Worm (Caenorhabditis elegans) whole organism, late embryonic: ENCODE results near the gene coh-3.

Experiments
- C08G9.2 ChIP-seq: sonication (generic microtip); optimal IDR thresholded peaks from 2 replicates; lab custom pipeline; 2016; ENCODE audit warnings: mild to moderate bottlenecking, missing genetic modification characterization, moderate library complexity, missing compliant biosample characterization
- C38D4.7 ChIP-seq: fragments of 200-800 bp; sonication (Bioruptor generic); optimal IDR thresholded peaks from 2 replicates; lab custom pipeline; 2018; ENCODE audit warnings: mild to moderate bottlenecking, missing genetic modification characterization, moderate library complexity, missing compliant biosample characterization
- F13H6.1 ChIP-seq: sonication (generic microtip); optimal IDR thresholded peaks from 2 replicates; lab custom pipeline; 2016; ENCODE audit warnings: missing genetic modification characterization, missing compliant biosample characterization
- K09A11.1 ChIP-seq: sonication (generic microtip); optimal IDR thresholded peaks from 2 replicates; lab custom pipeline; 2017; ENCODE audit warnings: antibody characterized with exemption, mild to moderate bottlenecking, missing genetic modification characterization, missing compliant biosample characterization; ENCODE audit not compliant: insufficient read depth
- ceh-14 ChIP-seq: sonication (generic microtip); optimal IDR thresholded peaks from 2 replicates; lab custom pipeline; 2016; ENCODE audit warnings: missing genotype, missing genetic modification characterization, missing compliant biosample characterization
- ceh-18 ChIP-seq: sonication (generic microtip); optimal IDR thresholded peaks from 2 replicates; lab custom pipeline; 2016; ENCODE audit warnings: missing genetic modification characterization, missing compliant biosample characterization
- ceh-24 ChIP-seq: sonication (generic microtip); optimal IDR thresholded peaks from 2 replicates; lab custom pipeline; 2016; ENCODE audit warnings: mild to moderate bottlenecking, missing genetic modification characterization, missing compliant biosample characterization
- ceh-31 ChIP-seq: sonication (generic microtip); optimal IDR thresholded peaks from 2 replicates; lab custom pipeline; 2016; ENCODE audit warnings: missing genetic modification characterization, missing compliant biosample characterization
- ceh-45 ChIP-seq: fragments of 200-800 bp; sonication (Bioruptor generic); IDR thresholded peaks from 2 replicates; pipeline ENCODE4 v1.3.6; 2022; ENCODE audit warnings: missing genetic modification reagents, missing genetic modification characterization, missing compliant biosample characterization
- ceh-48 ChIP-seq: sonication (generic microtip); optimal IDR thresholded peaks from 2 replicates; lab custom pipeline; 2016; ENCODE audit warnings: missing genetic modification characterization, inconsistent platforms, missing compliant biosample characterization
- ceh-6 ChIP-seq: fragments of 200-800 bp; sonication (Bioruptor generic); optimal IDR thresholded peaks from 2 replicates; lab custom pipeline; 2018; ENCODE audit warnings: mild to moderate bottlenecking, missing genetic modification characterization, missing compliant biosample characterization
- ceh-9 ChIP-seq: sonication (generic microtip); optimal IDR thresholded peaks from 2 replicates; lab custom pipeline; 2016; ENCODE audit warnings: mild to moderate bottlenecking, missing genetic modification characterization, inconsistent platforms, missing compliant biosample characterization
- dve-1 ChIP-seq: sonication (generic microtip); optimal IDR thresholded peaks from 2 replicates; lab custom pipeline; 2017; ENCODE audit warnings: antibody characterized with exemption, mild to moderate bottlenecking, missing genetic modification characterization, missing compliant biosample characterization
- ets-4 ChIP-seq: sonication (generic microtip); optimal IDR thresholded peaks from 2 replicates; lab custom pipeline; 2016; ENCODE audit warnings: missing genetic modification characterization, missing compliant biosample characterization
- eyg-1 ChIP-seq: sonication (generic microtip); optimal IDR thresholded peaks from 2 replicates; lab custom pipeline; 2016; ENCODE audit warnings: missing genotype, missing genetic modification characterization, missing compliant biosample characterization
- fkh-6 ChIP-seq: sonication (generic microtip); optimal IDR thresholded peaks from 2 replicates; lab custom pipeline; 2016; ENCODE audit warnings: missing genetic modification characterization, missing compliant biosample characterization
- gmeb-2 ChIP-seq: sonication (generic microtip); optimal IDR thresholded peaks from 2 replicates; lab custom pipeline; 2016; ENCODE audit warnings: missing genetic modification characterization, inconsistent platforms, missing compliant biosample characterization
- hlh-13 ChIP-seq: fragments of 200-800 bp; sonication (Bioruptor generic); optimal IDR thresholded peaks from 2 replicates; lab custom pipeline; 2018; ENCODE audit warnings: mild to moderate bottlenecking, missing genetic modification characterization, missing compliant biosample characterization
- hlh-15 ChIP-seq: sonication (generic microtip); optimal IDR thresholded peaks from 2 replicates; lab custom pipeline; 2016; ENCODE audit warnings: missing genetic modification characterization, missing compliant biosample characterization
- hlh-30 ChIP-seq: sonication (generic microtip); optimal IDR thresholded peaks from 2 replicates; lab custom pipeline; 2017; ENCODE audit warnings: antibody characterized with exemption, missing genetic modification characterization, missing compliant biosample characterization; ENCODE audit not compliant: insufficient read depth
- lin-11 ChIP-seq: fragments of 200-800 bp; sonication (Bioruptor generic); optimal IDR thresholded peaks from 2 replicates; lab custom pipeline; 2018; ENCODE audit warnings: mild to moderate bottlenecking, missing genetic modification characterization, missing compliant biosample characterization
- madf-2 ChIP-seq: sonication (generic microtip); optimal IDR thresholded peaks from 2 replicates; lab custom pipeline; 2017; ENCODE audit warnings: missing genetic modification characterization, missing compliant biosample characterization
- nfya-1 ChIP-seq: sonication (generic microtip); optimal IDR thresholded peaks from 2 replicates; lab custom pipeline; 2017; ENCODE audit warnings: missing genetic modification characterization, mild to moderate bottlenecking, missing compliant biosample characterization, antibody characterized with exemption, moderate library complexity
- nhr-11 ChIP-seq: fragments of 150-350 bp; optimal IDR thresholded peaks from 2 replicates; lab custom pipeline; 2014; ENCODE audit warnings: missing biosample characterization, missing genetic modification characterization
- nhr-232 ChIP-seq: sonication (generic microtip); optimal IDR thresholded peaks from 2 replicates; lab custom pipeline; 2016; ENCODE audit warnings: missing genetic modification characterization, missing compliant biosample characterization
- odd-2 ChIP-seq: sonication (generic microtip); optimal IDR thresholded peaks from 2 replicates; lab custom pipeline; 2017; ENCODE audit warnings: antibody characterized with exemption, mild to moderate bottlenecking, missing genetic modification characterization, missing compliant biosample characterization
- pag-3 ChIP-seq: sonication (generic microtip); optimal IDR thresholded peaks from 2 replicates; lab custom pipeline; 2016; ENCODE audit warnings: missing compliant biosample characterization, missing genetic modification characterization, borderline replicate concordance
- pax-1 ChIP-seq: fragments of 150-350 bp; optimal IDR thresholded peaks from 2 replicates; lab custom pipeline; 2014; ENCODE audit warnings: missing biosample characterization, missing genetic modification characterization
- pha-4 ChIP-seq: fragments of 150-350 bp; optimal IDR thresholded peaks from 2 replicates; lab custom pipeline; 2018; ENCODE audit warnings: missing biosample characterization, missing genetic modification reagents, missing genetic modification characterization
- pqm-1 ChIP-seq: sonication (generic microtip); optimal IDR thresholded peaks from 2 replicates; lab custom pipeline; 2016; ENCODE audit warnings: missing genetic modification characterization, missing compliant biosample characterization
- pros-1 ChIP-seq: fragments of 150-350 bp; optimal IDR thresholded peaks from 2 replicates; lab custom pipeline; 2014; ENCODE audit warnings: missing biosample characterization, missing genetic modification reagents, missing genetic modification characterization
- ref-2 ChIP-seq: sonication (generic microtip); optimal IDR thresholded peaks from 2 replicates; lab custom pipeline; 2016; ENCODE audit warnings: missing genetic modification characterization, missing compliant biosample characterization
- rnt-1 ChIP-seq: sonication (generic microtip); optimal IDR thresholded peaks from 2 replicates; lab custom pipeline; 2016; ENCODE audit warnings: missing genetic modification characterization, missing compliant biosample characterization
- sox-2 ChIP-seq: fragments of 200-800 bp; sonication (Bioruptor generic); IDR thresholded peaks from 2 replicates; pipeline ENCODE4 v1.3.6; 2022; ENCODE audit warnings: missing genetic modification reagents, missing genetic modification characterization, missing compliant biosample characterization
- sox-4 ChIP-seq: sonication (generic microtip); optimal IDR thresholded peaks from 2 replicates; lab custom pipeline; 2017; ENCODE audit warnings: mild to moderate bottlenecking, missing genetic modification characterization, inconsistent platforms, missing compliant biosample characterization
- tbx-2 ChIP-seq: sonication (generic microtip); optimal IDR thresholded peaks from 2 replicates; lab custom pipeline; 2016; ENCODE audit warnings: missing genetic modification characterization, missing compliant biosample characterization
- ttx-3 ChIP-seq: sonication (generic microtip); optimal IDR thresholded peaks from 2 replicates; lab custom pipeline; 2016; ENCODE audit warnings: missing genetic modification reagents, missing genetic modification characterization, missing compliant biosample characterization
- unc-3 ChIP-seq, 2 experiments: fragments of 200-800 bp in 1 of 2; sonication (Bioruptor generic) in 1 of 2; sonication (generic microtip) in 1 of 2; conservative IDR thresholded peaks in 1 of 2; optimal IDR thresholded peaks in 1 of 2; 2 replicates each; pipeline versions ENCODE4 v1.3.6 to Lab custom; 2016 to 2022; ENCODE audit warnings: missing compliant biosample characterization in 2 of 2, missing genetic modification characterization in 2 of 2, missing genetic modification reagents in 1 of 2
- unc-42 ChIP-seq: sonication (generic microtip); optimal IDR thresholded peaks from 2 replicates; lab custom pipeline; 2016; ENCODE audit warnings: missing genotype, missing genetic modification characterization, missing compliant biosample characterization
- unc-55 ChIP-seq: sonication (generic microtip); optimal IDR thresholded peaks from 2 replicates; lab custom pipeline; 2017; ENCODE audit warnings: missing biosample characterization, missing genetic modification reagents, missing genetic modification characterization
- unc-86 ChIP-seq: sonication (generic microtip); optimal IDR thresholded peaks from 2 replicates; lab custom pipeline; 2016; ENCODE audit warnings: missing genetic modification characterization, missing compliant biosample characterization
- ztf-16 ChIP-seq: sonication (generic microtip); optimal IDR thresholded peaks from 2 replicates; lab custom pipeline; 2017; ENCODE audit warnings: missing genetic modification characterization, missing compliant biosample characterization

The coh-3 gene

DNA sequence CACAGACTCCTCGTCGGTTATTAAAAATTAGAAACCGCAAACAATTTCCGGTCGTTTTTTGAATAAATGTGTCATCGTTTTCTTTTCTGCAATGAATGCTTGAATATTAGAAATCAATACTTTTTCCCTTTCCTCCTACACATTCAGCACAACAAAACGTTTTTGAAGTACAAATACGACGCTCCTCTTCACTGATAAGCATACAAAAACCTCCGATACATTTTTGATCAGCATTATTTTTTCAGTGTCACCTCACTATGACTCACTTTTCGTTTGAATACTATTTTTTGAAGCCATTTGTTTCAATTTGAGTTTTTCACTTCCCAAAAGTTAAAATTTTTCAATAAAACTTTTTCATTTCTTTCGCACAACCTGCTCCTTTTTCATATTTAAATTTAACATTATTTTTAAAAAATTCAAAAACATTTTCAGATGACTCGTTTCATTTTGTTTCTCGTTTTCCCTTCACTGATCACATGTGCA lies 25.5 kb downstream of the coh-3 start, which contains the start of gene R02D5.3:
Gene R02D5.3 (plus strand): TSS at position 433 of the 483 bp plus-strand sequence.
- no peak for TF ChIP-seq nhr-11 (tag; lab: Kevin White, UChicago)
- no peak for TF ChIP-seq F13H6.1 (tag; lab: Kevin White, UChicago)
- no peak for TF ChIP-seq hlh-30 (tag; lab: Kevin White, UChicago)
- TF ChIP-seq fkh-6 (tag; lab: Kevin White, UChicago): no peak
- TF ChIP-seq ceh-6: no peak
- TF ChIP-seq ttx-3: no peak
- TF ChIP-seq lin-11: no peak
- TF ChIP-seq ref-2 (tag; lab: Kevin White, UChicago): no peak
- no peak for TF ChIP-seq unc-55
- no peak for TF ChIP-seq ceh-18
- TF ChIP-seq rnt-1 (tag; lab: Kevin White, UChicago): no peak
- no peak for TF ChIP-seq pqm-1 (tag; lab: Kevin White, UChicago)
- no peak for TF ChIP-seq ceh-45 (GFP tag; lab: Robert Waterston, UW)
- no peak for TF ChIP-seq odd-2 (tag; lab: Kevin White, UChicago)

DNA sequence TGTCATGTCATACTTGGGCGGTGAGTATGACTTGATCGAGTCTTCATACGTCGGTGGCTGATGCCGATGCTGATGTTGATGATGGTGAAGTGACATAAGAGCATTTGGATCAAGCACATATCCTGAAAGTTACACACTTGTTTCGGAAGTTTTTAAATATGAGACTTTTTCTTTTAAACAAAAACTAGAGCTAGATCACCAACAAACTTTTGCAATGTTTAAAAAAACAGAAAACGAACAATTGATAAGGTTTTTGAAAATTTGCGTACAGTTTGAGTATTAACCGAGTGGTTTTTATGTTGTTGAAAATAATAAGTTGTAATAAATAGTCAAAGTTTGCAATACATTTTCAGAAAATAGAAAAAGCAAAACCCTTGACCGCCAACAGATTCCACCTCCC lies 27.4 kb downstream of the coh-3 start, which contains the start of gene R02D5.4:
Gene R02D5.4 (minus strand): TSS at position 101 of the 400 bp plus-strand sequence.
- TF ChIP-seq ttx-3 (no peak), C38D4.7 (GFP tag; lab: Kevin White, UChicago) (no peak), ceh-14 (tag; lab: Kevin White, UChicago) (no peak), rnt-1 (tag; lab: Kevin White, UChicago) (no peak), unc-42 (tag; lab: Kevin White, UChicago) (no peak), sox-4 (tag; lab: Kevin White, UChicago) (no peak), dve-1 (tag; lab: Kevin White, UChicago) (no peak), lin-11 (no peak), ceh-48 (no peak), ref-2 (tag; lab: Kevin White, UChicago) (no peak), hlh-13 (no peak)
- TF ChIP-seq, all 69 proteins: peak for 0

DNA sequence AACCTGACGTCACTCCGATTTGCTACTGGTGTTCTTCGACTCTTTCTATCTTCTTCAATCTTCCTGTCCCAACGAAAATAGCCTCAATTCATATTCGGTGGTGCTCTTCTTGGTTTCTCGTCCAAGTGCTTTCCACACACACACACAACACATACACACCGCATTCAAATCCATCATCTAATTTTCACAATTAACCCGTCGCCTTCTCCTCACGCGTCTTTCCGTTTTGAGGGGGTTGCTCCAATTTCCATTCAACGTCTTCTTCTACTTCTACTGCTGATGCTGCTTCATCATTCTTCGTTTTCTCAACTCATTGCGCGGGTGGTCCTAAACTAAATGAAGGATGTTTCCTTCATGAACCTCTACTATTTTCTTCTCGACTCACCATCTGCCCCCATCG lies 33.9 kb downstream of the coh-3 start:
- TF ChIP-seq hlh-15: no peak
- TF ChIP-seq pax-1 (tag; lab: Kevin White, UChicago): no peak
- TF ChIP-seq gmeb-2 (tag; lab: Kevin White, UChicago): no peak
- TF ChIP-seq unc-55: no peak
- peak; percentile 35 for TF ChIP-seq ceh-14 (tag; lab: Kevin White, UChicago)
- TF ChIP-seq ztf-16 (tag; lab: Kevin White, UChicago): no peak
- peak; percentile 24 for TF ChIP-seq ceh-31 (tag; lab: Kevin White, UChicago)
- TF ChIP-seq pqm-1 (tag; lab: Kevin White, UChicago): no peak
- TF ChIP-seq pha-4 (tag; lab: Kevin White, UChicago): no peak
- peak; percentile 23 for TF ChIP-seq C08G9.2 (tag; lab: Kevin White, UChicago)
- peak; percentile 87 for TF ChIP-seq unc-42 (tag; lab: Kevin White, UChicago)
- TF ChIP-seq ceh-24 (tag; lab: Kevin White, UChicago): no peak
- TF ChIP-seq tbx-2 (tag; lab: Kevin White, UChicago): peak; percentile 46

DNA sequence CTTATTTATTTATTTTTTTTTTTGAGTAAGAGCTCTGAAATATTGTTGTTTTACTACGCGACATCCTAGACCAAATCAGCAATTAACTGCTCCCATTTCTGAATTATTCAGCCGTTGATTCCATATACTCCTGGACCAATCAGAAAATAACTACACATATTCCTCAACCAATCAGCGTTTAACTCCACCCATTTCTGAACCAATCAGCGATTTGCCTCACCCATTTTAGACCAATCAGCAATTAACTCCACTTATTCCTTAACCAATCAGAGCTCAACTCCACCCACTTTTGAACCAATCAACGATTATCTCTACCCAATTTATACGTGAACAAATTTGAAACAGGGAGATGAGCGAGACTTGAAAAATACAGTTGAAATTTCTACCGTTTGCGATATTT lies 36.4 kb downstream of the coh-3 start:
- TF ChIP-seq nfya-1 (tag; lab: Kevin White, UChicago): peak; percentile 84
- TF ChIP-seq ceh-48: no peak

DNA sequence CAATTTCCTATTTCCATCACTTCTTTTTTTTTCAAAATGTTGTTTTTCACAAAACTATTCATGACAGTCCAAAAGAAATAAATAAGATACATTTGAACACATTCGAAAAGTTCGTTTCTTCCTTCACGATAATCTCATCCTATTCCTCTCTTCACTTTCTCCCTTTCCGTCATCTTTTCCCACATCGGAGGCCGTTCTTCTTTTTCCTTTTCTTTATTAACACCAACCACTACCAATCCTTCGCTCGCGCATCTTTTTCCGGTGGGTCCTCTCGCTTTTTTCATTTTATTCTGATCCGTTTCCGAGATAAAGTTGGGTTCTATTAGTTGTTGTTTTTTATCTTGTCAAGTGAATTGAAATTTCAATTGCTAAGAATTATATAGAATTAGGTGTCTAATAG lies 38.3 kb downstream of the coh-3 start:
- TF ChIP-seq unc-86 (no peak), odd-2 (tag; lab: Kevin White, UChicago) (no peak), pag-3 (no peak), hlh-15 (no peak), pros-1 (tag; lab: Kevin White, UChicago) (no peak), C08G9.2 (tag; lab: Kevin White, UChicago) (no peak), rnt-1 (tag; lab: Kevin White, UChicago) (no peak), nfya-1 (tag; lab: Kevin White, UChicago) (no peak), unc-3 (GFP tag; conservative IDR thresholded peaks at IDR 0.05; lab: Robert Waterston, UW) (no peak), unc-3 (tag; optimal IDR thresholded peaks at IDR 0.05; lab: Kevin White, UChicago) (no peak), ceh-9 (tag; lab: Kevin White, UChicago) (no peak), K09A11.1 (tag; lab: Kevin White, UChicago) (no peak), nhr-232 (no peak), eyg-1 (tag; lab: Kevin White, UChicago) (no peak), madf-2 (tag; lab: Kevin White, UChicago) (no peak), pax-1 (tag; lab: Kevin White, UChicago) (no peak), ets-4 (tag; lab: Kevin White, UChicago) (no peak), sox-2 (GFP tag; lab: Robert Waterston, UW) (no peak)
